Fruit fly (Drosophila melanogaster): ENCODE measurements around the gene mrn.

Gene mrn

dm6 chr3L:15548843-15549242, 31.5 kb downstream of the mrn start (continued):
- TF ChIP-seq Asciz (GFP tag; optimal IDR thresholded peaks at IDR 0.05): peak; percentile 28
- no peak for TF ChIP-seq CG8944 (GFP tag; optimal IDR thresholded peaks at IDR 0.05)
- TF ChIP-seq CrebB (tag; optimal IDR thresholded peaks at IDR 0.05): peak; percentile 53
- TF ChIP-seq gro (GFP tag; optimal IDR thresholded peaks at IDR 0.05): peak; percentile 38
- TF ChIP-seq Rfx (GFP tag; IDR thresholded peaks at IDR 0.05): no peak; the same call in 1 of the 2 replicates
- TF ChIP-seq Meics (GFP tag; optimal IDR thresholded peaks at IDR 0.05): peak; percentile 53
- peak; percentile 51 for TF ChIP-seq CG6854 (GFP tag; optimal IDR thresholded peaks at IDR 0.05)
- TF ChIP-seq Fer3 (tag; optimal IDR thresholded peaks at IDR 0.05): peak; percentile 48
- TF ChIP-seq Fer1 (GFP tag; optimal IDR thresholded peaks at IDR 0.05): peak; percentile 56
- TF ChIP-seq CG7963 (GFP tag; IDR thresholded peaks at IDR 0.05; ENCODE audit: partially characterized antibody): no peak
- no peak for TF ChIP-seq zen2 (GFP tag; IDR thresholded peaks at IDR 0.05; ENCODE audit: partially characterized antibody)
- TF ChIP-seq Aef1 (GFP tag; IDR thresholded peaks at IDR 0.05): no peak
- TF ChIP-seq grau (tag; optimal IDR thresholded peaks at IDR 0.05): peak; percentile 4
- TF ChIP-seq mirr (GFP tag; optimal IDR thresholded peaks at IDR 0.05): no peak
- peak; percentile 31 for TF ChIP-seq CG2120 (GFP tag; optimal IDR thresholded peaks at IDR 0.05)
- no peak for TF ChIP-seq CG18262 (tag; optimal IDR thresholded peaks at IDR 0.05)
- TF ChIP-seq Nf-YB (GFP tag; optimal IDR thresholded peaks at IDR 0.05): no peak
- peak; percentile 42 for TF ChIP-seq Hand (GFP tag; optimal IDR thresholded peaks at IDR 0.05)
- TF ChIP-seq gem (tag; optimal IDR thresholded peaks at IDR 0.05): peak; percentile 3
- TF ChIP-seq CG31224 (GFP tag; IDR thresholded peaks at IDR 0.05): no peak
- no peak for TF ChIP-seq pho (GFP tag; optimal IDR thresholded peaks at IDR 0.05)
- peak; percentile 44 for TF ChIP-seq CG6765 (GFP tag; optimal IDR thresholded peaks at IDR 0.05)
- no peak for TF ChIP-seq rib (GFP tag; IDR thresholded peaks at IDR 0.05)
- no peak for TF ChIP-seq fu2 (GFP tag; optimal IDR thresholded peaks at IDR 0.05)
- peak; percentile 20; the same call in 1 of the 2 replicates for TF ChIP-seq danr (GFP tag; IDR thresholded peaks at IDR 0.05)
- no peak for TF ChIP-seq CG8290 (GFP tag; optimal IDR thresholded peaks at IDR 0.05)
- peak in 1 of 2 experiments; percentile 61 for TF ChIP-seq CG8290 (tag; optimal IDR thresholded peaks at IDR 0.05)
- TF ChIP-seq nau (GFP tag; optimal IDR thresholded peaks at IDR 0.05): peak; percentile 54
- no peak for TF ChIP-seq hth (optimal IDR thresholded peaks at IDR 0.05)
- TF ChIP-seq Med (GFP tag): peak; percentile 72
- TF ChIP-seq tna (GFP tag; IDR thresholded peaks at IDR 0.05; ENCODE audit: partially characterized antibody): no peak
- TF ChIP-seq Atf6 (GFP tag; IDR thresholded peaks at IDR 0.05): 0 out of 2 replicates have a peak, but pooled peaks have one; percentile 15
- no peak for TF ChIP-seq CG10431 (GFP tag; optimal IDR thresholded peaks at IDR 0.05)
- TF ChIP-seq CG11696 (GFP tag; IDR thresholded peaks at IDR 0.05): 0 out of 2 replicates have a peak, but pooled peaks have one; percentile 13
- no peak for TF ChIP-seq CG9932 (GFP tag; IDR thresholded peaks at IDR 0.05)
- TF ChIP-seq MESR4 (GFP tag; optimal IDR thresholded peaks at IDR 0.05): no peak
- no peak for TF ChIP-seq lilli (GFP tag; optimal IDR thresholded peaks at IDR 0.05)
- peak; percentile 16 for TF ChIP-seq odd (GFP tag; optimal IDR thresholded peaks at IDR 0.05)
- peak; percentile 4 for TF ChIP-seq CoRest (tag; optimal IDR thresholded peaks at IDR 0.05)
- no peak for TF ChIP-seq Ssrp (tag; optimal IDR thresholded peaks at IDR 0.05)
- no peak for TF ChIP-seq CG9609 (GFP tag; optimal IDR thresholded peaks at IDR 0.05)
- no peak for TF ChIP-seq Hr39 (optimal IDR thresholded peaks at IDR 0.05)
- peak; percentile 19 for TF ChIP-seq CG13894 (tag; optimal IDR thresholded peaks at IDR 0.05)
- peak; percentile 11 for TF ChIP-seq CG18619 (GFP tag; optimal IDR thresholded peaks at IDR 0.05)
- peak; percentile 37 for TF ChIP-seq org-1 (GFP tag; optimal IDR thresholded peaks at IDR 0.05)
- no peak for TF ChIP-seq HmgD (GFP tag; optimal IDR thresholded peaks at IDR 0.05)
- TF ChIP-seq repo (GFP tag; optimal IDR thresholded peaks at IDR 0.05): no peak
- no peak for TF ChIP-seq CG3407 (GFP tag; optimal IDR thresholded peaks at IDR 0.05)
- peak; percentile 47 for TF ChIP-seq CG2678 (tag; optimal IDR thresholded peaks at IDR 0.05)
- no peak for TF ChIP-seq corto (GFP tag; optimal IDR thresholded peaks at IDR 0.05)
- TF ChIP-seq Oaz (GFP tag; IDR thresholded peaks at IDR 0.05): no peak
- no peak for TF ChIP-seq ftz-f1 (GFP tag; optimal IDR thresholded peaks at IDR 0.05)

All from whole organism, embryonic.